Worm (Caenorhabditis elegans) whole organism, L2 larva: Measurements from ENCODE around the gene C32A9.1.

Experiments used
- C34F6.9 ChIP-seq: fragments of 150-350 bp; optimal IDR thresholded peaks from 2 replicates; lab custom pipeline; 2014; ENCODE audit warnings: missing biosample characterization, missing genetic modification characterization
- R02D3.7 ChIP-seq: fragments of 150-350 bp; optimal IDR thresholded peaks from 2 replicates; lab custom pipeline; 2014; ENCODE audit warnings: missing biosample characterization, missing genetic modification characterization
- ZK546.5 ChIP-seq: sonication (generic microtip); optimal IDR thresholded peaks from 2 replicates; lab custom pipeline; 2017; ENCODE audit warnings: missing biosample characterization, missing genetic modification characterization
- alr-1 ChIP-seq: fragments of 150-350 bp; optimal IDR thresholded peaks from 2 replicates; lab custom pipeline; 2014; ENCODE audit warnings: missing biosample characterization, missing genetic modification characterization
- aly-2 ChIP-seq: fragments of 150-350 bp; optimal IDR thresholded peaks from 2 replicates; lab custom pipeline; 2014; ENCODE audit warnings: missing biosample characterization, missing genetic modification characterization
- ama-1 ChIP-seq: fragments of 150-350 bp; optimal IDR thresholded peaks from 2 replicates; lab custom pipeline; 2018; ENCODE audit warnings: inconsistent platforms
- blmp-1 ChIP-seq: sonication (generic microtip); optimal IDR thresholded peaks from 2 replicates; lab custom pipeline; 2017; ENCODE audit warnings: missing genetic modification characterization, mild to moderate bottlenecking, missing compliant biosample characterization, antibody characterized with exemption, moderate library complexity; ENCODE audit not compliant: insufficient read depth
- ceh-16 ChIP-seq: fragments of 150-350 bp; optimal IDR thresholded peaks from 2 replicates; lab custom pipeline; 2014; ENCODE audit warnings: missing biosample characterization, missing genetic modification characterization
- ceh-82 ChIP-seq: fragments of 150-350 bp; optimal IDR thresholded peaks from 2 replicates; lab custom pipeline; 2014; ENCODE audit warnings: missing biosample characterization, missing genetic modification characterization
- crh-2 ChIP-seq: sonication (generic microtip); optimal IDR thresholded peaks from 2 replicates; lab custom pipeline; 2017; ENCODE audit warnings: missing biosample characterization, missing genetic modification characterization
- egl-27 ChIP-seq: sonication (generic microtip); optimal IDR thresholded peaks from 3 replicates; lab custom pipeline; 2017; ENCODE audit warnings: missing biosample characterization, missing genetic modification reagents, missing genetic modification characterization
- elt-3 ChIP-seq: sonication (generic microtip); optimal IDR thresholded peaks from 2 replicates; lab custom pipeline; 2017; ENCODE audit warnings: missing biosample characterization, missing genetic modification characterization
- lin-13 ChIP-seq: fragments of 150-350 bp; optimal IDR thresholded peaks from 2 replicates; lab custom pipeline; 2014; ENCODE audit warnings: missing biosample characterization, missing genetic modification reagents, missing genetic modification characterization
- lsy-2 ChIP-seq, 2 experiments: fragments of 150-350 bp in 1 of 2; sonication (generic microtip) in 1 of 2; optimal IDR thresholded peaks; 2 replicates each; lab custom pipeline; 2014 to 2017; ENCODE audit warnings: missing biosample characterization in 2 of 2, missing genetic modification characterization in 2 of 2
- mab-5 ChIP-seq: fragments of 150-350 bp; optimal IDR thresholded peaks from 2 replicates; lab custom pipeline; 2014; ENCODE audit warnings: missing biosample characterization, missing genetic modification characterization
- mdl-1 ChIP-seq, 2 experiments: fragments of 150-350 bp in 1 of 2; sonication (generic microtip) in 1 of 2; optimal IDR thresholded peaks; 2 replicates each; lab custom pipeline; 2017; ENCODE audit warnings: missing biosample characterization in 2 of 2, missing genetic modification characterization in 2 of 2
- nhr-10 ChIP-seq: sonication (generic microtip); optimal IDR thresholded peaks from 2 replicates; lab custom pipeline; 2017; ENCODE audit warnings: missing biosample characterization, missing genetic modification characterization
- nhr-12 ChIP-seq: fragments of 150-350 bp; optimal IDR thresholded peaks from 2 replicates; lab custom pipeline; 2014; ENCODE audit warnings: missing biosample characterization, missing genetic modification characterization
- nhr-129 ChIP-seq: fragments of 150-350 bp; optimal IDR thresholded peaks from 2 replicates; lab custom pipeline; 2014; ENCODE audit warnings: missing biosample characterization, missing genetic modification characterization
- nhr-23 ChIP-seq: fragments of 150-350 bp; optimal IDR thresholded peaks from 2 replicates; lab custom pipeline; 2014; ENCODE audit warnings: missing biosample characterization, missing genetic modification reagents, missing genetic modification characterization
- nhr-237 ChIP-seq: fragments of 150-350 bp; optimal IDR thresholded peaks from 2 replicates; lab custom pipeline; 2014; ENCODE audit warnings: missing biosample characterization, missing genetic modification characterization
- nhr-25 ChIP-seq: fragments of 150-350 bp; sonication (generic microtip); optimal IDR thresholded peaks from 3 replicates; lab custom pipeline; 2014; ENCODE audit warnings: missing biosample characterization, missing genetic modification characterization
- nhr-6 ChIP-seq: fragments of 150-350 bp; optimal IDR thresholded peaks from 2 replicates; lab custom pipeline; 2014; ENCODE audit warnings: missing biosample characterization, missing genetic modification characterization
- nhr-77 ChIP-seq: fragments of 150-350 bp; optimal IDR thresholded peaks from 2 replicates; lab custom pipeline; 2014; ENCODE audit warnings: missing biosample characterization, missing genetic modification characterization
- peb-1 ChIP-seq: fragments of 150-350 bp; optimal IDR thresholded peaks from 2 replicates; lab custom pipeline; 2014; ENCODE audit warnings: missing biosample characterization, missing genetic modification characterization
- skn-1 ChIP-seq: sonication (generic microtip); optimal IDR thresholded peaks from 2 replicates; lab custom pipeline; 2017; ENCODE audit warnings: missing biosample characterization, missing genetic modification characterization
- sma-9 ChIP-seq, 2 experiments: fragments of 150-350 bp in 1 of 2; sonication (generic microtip) in 1 of 2; optimal IDR thresholded peaks; 2 replicates each; lab custom pipeline; 2014 to 2016; ENCODE audit warnings: missing genetic modification characterization in 2 of 2, mild to moderate bottlenecking in 1 of 2, missing biosample characterization in 1 of 2, missing compliant biosample characterization in 1 of 2, missing genetic modification reagents in 1 of 2, moderate library complexity in 1 of 2
- unc-39 ChIP-seq: fragments of 150-350 bp; optimal IDR thresholded peaks from 2 replicates; lab custom pipeline; 2014; ENCODE audit warnings: missing biosample characterization, missing genetic modification characterization
- unc-55 ChIP-seq: fragments of 150-350 bp; sonication (generic microtip); optimal IDR thresholded peaks from 3 replicates; lab custom pipeline; 2014; ENCODE audit warnings: missing biosample characterization, missing genetic modification reagents, missing genetic modification characterization
- zag-1 ChIP-seq: fragments of 150-350 bp; optimal IDR thresholded peaks from 2 replicates; lab custom pipeline; 2014; ENCODE audit warnings: missing biosample characterization, missing genetic modification characterization
- ztf-1 ChIP-seq: fragments of 200-800 bp; sonication (Bioruptor generic); conservative IDR thresholded peaks from 2 replicates; pipeline ENCODE4 v1.3.6; 2022; ENCODE audit warnings: missing genetic modification characterization, missing compliant biosample characterization
- ztf-11 ChIP-seq: sonication (generic microtip); optimal IDR thresholded peaks from 2 replicates; lab custom pipeline; 2017; ENCODE audit warnings: missing biosample characterization, missing genetic modification characterization

Gene C32A9.1

ce11 chrX:10254068-10254467, 5.9 kb downstream of the C32A9.1 start:
- TF ChIP-seq nhr-129 (peak; percentile 40), lsy-2 (tag; optimal IDR thresholded peaks at IDR 0.05; lab: Kevin White, UChicago) (no peak)

ce11 chrX:10252781-10253180, 7.2 kb downstream of the C32A9.1 start, which contains the start of gene C14H10.2:
TSS of gene C14H10.2 (minus strand) at chrX:10252881.
- TF ChIP-seq elt-3 (tag; lab: Kevin White, UChicago) (no peak), ama-1 (lab: Kevin White, UChicago) (no peak), nhr-237 (no peak), nhr-6 (no peak), R02D3.7 (tag; lab: Kevin White, UChicago) (no peak), skn-1 (tag; lab: Kevin White, UChicago) (no peak), crh-2 (no peak), nhr-12 (tag; lab: Kevin White, UChicago) (no peak), ZK546.5 (tag; lab: Kevin White, UChicago) (no peak), zag-1 (tag; lab: Kevin White, UChicago) (no peak), aly-2 (tag; lab: Kevin White, UChicago) (no peak), nhr-77 (no peak), alr-1 (tag; lab: Kevin White, UChicago) (no peak)

ce11 chrX:10249685-10250084, 10.2 kb downstream of the C32A9.1 start:
- TF ChIP-seq crh-2 = no peak
- no peak for TF ChIP-seq ztf-11 (tag; lab: Kevin White, UChicago)
- no peak for TF ChIP-seq mab-5 (tag; lab: Kevin White, UChicago)
- no peak for TF ChIP-seq skn-1 (tag; lab: Kevin White, UChicago)
- no peak for TF ChIP-seq unc-39
- no peak for TF ChIP-seq mdl-1 (tag; optimal IDR thresholded peaks at IDR 0.05; lab: Kevin White, UChicago)
- TF ChIP-seq C34F6.9 = no peak
- no peak for TF ChIP-seq lin-13
- no peak for TF ChIP-seq alr-1 (tag; lab: Kevin White, UChicago)
- TF ChIP-seq nhr-23 (tag; lab: Kevin White, UChicago) = no peak
- no peak for TF ChIP-seq ceh-16 (tag; lab: Kevin White, UChicago)
- no peak for TF ChIP-seq nhr-25 (tag; lab: Kevin White, UChicago)

ce11 chrX:10245617-10246016, 14.3 kb downstream of the C32A9.1 start:
- TF ChIP-seq R02D3.7 (tag; lab: Kevin White, UChicago) (no peak), mab-5 (tag; lab: Kevin White, UChicago) (no peak), nhr-25 (tag; lab: Kevin White, UChicago) (no peak), alr-1 (tag; lab: Kevin White, UChicago) (no peak), egl-27 (tag; lab: Kevin White, UChicago) (no peak), zag-1 (tag; lab: Kevin White, UChicago) (no peak), ZK546.5 (tag; lab: Kevin White, UChicago) (no peak), elt-3 (tag; lab: Kevin White, UChicago) (no peak), blmp-1 (tag; lab: Kevin White, UChicago) (peak; percentile 72), sma-9 (GFP tag; optimal IDR thresholded peaks at IDR 0.05; lab: Kevin White, UChicago) (peak; percentile 27), sma-9 (tag; optimal IDR thresholded peaks at IDR 0.05; lab: Kevin White, UChicago) (no peak), nhr-10 (tag; lab: Kevin White, UChicago) (no peak), unc-55 (GFP tag; lab: Kevin White, UChicago) (no peak), ceh-82 (tag; lab: Kevin White, UChicago) (no peak), peb-1 (no peak), ceh-16 (tag; lab: Kevin White, UChicago) (peak; percentile 93), ztf-11 (tag; lab: Kevin White, UChicago) (no peak)

- TF ChIP-seq zag-1 (tag; lab: Kevin White, UChicago) (no peak), ceh-82 (tag; lab: Kevin White, UChicago) (no peak), mdl-1 (tag; optimal IDR thresholded peaks at IDR 0.05; lab: Kevin White, UChicago) (no peak), ztf-1 (GFP tag; lab: Robert Waterston, UW) (no peak)
These were observed 19.0 kb downstream of the C32A9.1 start, which contains the start of gene str-74 for ce11 chrX:10240939-10241338. TSS of gene str-74 (minus strand) at chrX:10241039.
